Worm (Caenorhabditis elegans) whole organism, early embryonic: Measurements from ENCODE around the gene T05G5.1.
A peak's percentile ranks its signal among the peaks of the same experiment; 100 is the strongest.

ENCODE experiments used
- B0310.2 ChIP-seq: sonication (generic microtip); optimal IDR thresholded peaks from 2 replicates; lab custom pipeline; 2016; ENCODE audit warnings: mild to moderate bottlenecking, missing genetic modification characterization, missing compliant biosample characterization
- F13C5.2 ChIP-seq: sonication (generic microtip); optimal IDR thresholded peaks from 2 replicates; lab custom pipeline; 2017; ENCODE audit warnings: mild to moderate bottlenecking, missing genetic modification characterization, inconsistent platforms, missing compliant biosample characterization
- aly-1 ChIP-seq: sonication (generic microtip); optimal IDR thresholded peaks from 2 replicates; lab custom pipeline; 2016; ENCODE audit warnings: missing genetic modification characterization, missing compliant biosample characterization
- ama-1 ChIP-seq: fragments of 150-350 bp; optimal IDR thresholded peaks from 2 replicates; lab custom pipeline; 2014
- ceh-13 ChIP-seq: fragments of 200-800 bp; sonication (Bioruptor generic); optimal IDR thresholded peaks from 2 replicates; lab custom pipeline; 2018; ENCODE audit warnings: mild to moderate bottlenecking, missing genetic modification characterization, missing compliant biosample characterization
- ceh-36 ChIP-seq: sonication (generic microtip); optimal IDR thresholded peaks from 2 replicates; lab custom pipeline; 2016; ENCODE audit warnings: missing genetic modification characterization, inconsistent platforms, missing compliant biosample characterization
- ets-7 ChIP-seq: sonication (generic microtip); optimal IDR thresholded peaks from 2 replicates; lab custom pipeline; 2016; ENCODE audit warnings: missing genotype, missing genetic modification characterization, missing compliant biosample characterization
- flt-1 ChIP-seq: fragments of 200-800 bp; sonication (Bioruptor generic); IDR thresholded peaks from 2 replicates; pipeline ENCODE4 v1.3.6; 2022; ENCODE audit warnings: missing genetic modification characterization, missing compliant biosample characterization
- hmbx-1 ChIP-seq: sonication (generic microtip); optimal IDR thresholded peaks from 2 replicates; lab custom pipeline; 2016; ENCODE audit warnings: mild to moderate bottlenecking, missing genetic modification characterization, missing compliant biosample characterization
- hmg-4 ChIP-seq: fragments of 200-800 bp; sonication (Bioruptor generic); optimal IDR thresholded peaks from 2 replicates; lab custom pipeline; 2018; ENCODE audit warnings: mild to moderate bottlenecking, missing genetic modification characterization, missing compliant biosample characterization
- hnd-1 ChIP-seq: sonication (generic microtip); optimal IDR thresholded peaks from 2 replicates; lab custom pipeline; 2016; ENCODE audit warnings: missing genetic modification characterization, missing compliant biosample characterization
- pes-1 ChIP-seq: fragments of 200-800 bp; sonication (Bioruptor generic); IDR thresholded peaks from 2 replicates; pipeline ENCODE4 v1.3.6; 2022; ENCODE audit warnings: missing genetic modification reagents, missing genetic modification characterization, missing compliant biosample characterization
- scrt-1 ChIP-seq: fragments of 200-800 bp; sonication (Bioruptor generic); IDR thresholded peaks from 2 replicates; pipeline ENCODE4 v1.3.6; 2022; ENCODE audit warnings: missing genetic modification characterization, missing compliant biosample characterization
- sea-1 ChIP-seq: fragments of 200-800 bp; sonication (Bioruptor generic); conservative IDR thresholded peaks from 2 replicates; pipeline ENCODE4 v1.3.6; 2022; ENCODE audit warnings: missing genetic modification characterization, missing compliant biosample characterization
- tbx-11 ChIP-seq: fragments of 200-800 bp; sonication (Bioruptor generic); IDR thresholded peaks from 2 replicates; pipeline ENCODE4 v1.3.6; 2022; ENCODE audit warnings: missing genetic modification characterization, missing compliant biosample characterization
- tbx-37 ChIP-seq: fragments of 200-800 bp; sonication (Bioruptor generic); conservative IDR thresholded peaks from 2 replicates; pipeline ENCODE4 v1.3.6; 2022; ENCODE audit warnings: missing genetic modification reagents, missing genetic modification characterization, missing compliant biosample characterization
- tra-4 ChIP-seq: sonication (generic microtip); optimal IDR thresholded peaks from 2 replicates; lab custom pipeline; 2017; ENCODE audit warnings: missing genetic modification characterization, missing compliant biosample characterization

Gene T05G5.1

ce11 chrIII:9731313-9731912 lies 11.7 kb downstream of the T05G5.1 start:
- no peak for TF ChIP-seq ets-7 (tag; lab: Kevin White, UChicago)
- no peak for TF ChIP-seq scrt-1
- no peak for TF ChIP-seq tra-4 (tag; lab: Kevin White, UChicago)

ce11 chrIII:9730407-9730806 lies 12.7 kb downstream of the T05G5.1 start:
- no peak for TF ChIP-seq tbx-11

DNA sequence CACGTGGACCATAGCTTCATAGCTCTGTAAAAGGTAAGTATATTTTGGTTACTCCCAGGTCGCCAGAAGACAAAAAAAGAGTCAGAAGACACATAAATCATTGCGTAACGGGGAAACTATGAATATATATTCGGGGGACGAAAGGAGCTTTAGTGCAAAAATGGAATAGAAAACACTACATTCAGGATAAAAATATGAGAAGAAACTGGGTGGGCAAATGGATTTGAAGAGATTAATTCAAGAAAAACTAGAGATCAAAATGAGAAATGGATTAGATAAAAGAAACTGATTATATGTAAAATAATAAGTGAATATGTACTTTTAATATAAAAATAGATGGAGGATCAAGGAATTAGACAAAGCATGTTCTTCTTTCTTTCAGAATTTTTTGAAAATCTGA lies 15.7 kb downstream of the T05G5.1 start, which contains the start of gene C07A9.12:
TSS of gene C07A9.12 (minus strand) at position 101 of the 400 bp plus-strand sequence.
- TF ChIP-seq ceh-13 (GFP tag; lab: Kevin White, UChicago) (no peak), tbx-11 (no peak), aly-1 (tag; lab: Kevin White, UChicago) (no peak), tra-4 (tag; lab: Kevin White, UChicago) (no peak), hmg-4 (no peak), B0310.2 (tag; lab: Kevin White, UChicago) (no peak)

ce11 chrIII:9725114-9725513 lies 18.0 kb downstream of the T05G5.1 start, which contains the start of gene clec-162:
clec-162 (minus strand) TSS chrIII:9725214.
- TF ChIP-seq ceh-13 (GFP tag; lab: Kevin White, UChicago) = no peak
- TF ChIP-seq sea-1 (GFP tag; lab: Robert Waterston, UW) = no peak
- no peak for TF ChIP-seq tbx-11
- TF ChIP-seq pes-1 (GFP tag; lab: Robert Waterston, UW) = no peak
- no peak for TF ChIP-seq ama-1 (lab: Kevin White, UChicago)
- no peak for TF ChIP-seq hnd-1 (tag; lab: Kevin White, UChicago)
- no peak for TF ChIP-seq tra-4 (tag; lab: Kevin White, UChicago)
- TF ChIP-seq ets-7 (tag; lab: Kevin White, UChicago) = no peak
- no peak for TF ChIP-seq ceh-36 (tag; lab: Kevin White, UChicago)
- no peak for TF ChIP-seq aly-1 (tag; lab: Kevin White, UChicago)
- TF ChIP-seq hmbx-1 (tag; lab: Kevin White, UChicago) = no peak
- no peak for TF ChIP-seq tbx-37 (GFP tag; lab: Robert Waterston, UW)
- no peak for TF ChIP-seq hmg-4

DNA sequence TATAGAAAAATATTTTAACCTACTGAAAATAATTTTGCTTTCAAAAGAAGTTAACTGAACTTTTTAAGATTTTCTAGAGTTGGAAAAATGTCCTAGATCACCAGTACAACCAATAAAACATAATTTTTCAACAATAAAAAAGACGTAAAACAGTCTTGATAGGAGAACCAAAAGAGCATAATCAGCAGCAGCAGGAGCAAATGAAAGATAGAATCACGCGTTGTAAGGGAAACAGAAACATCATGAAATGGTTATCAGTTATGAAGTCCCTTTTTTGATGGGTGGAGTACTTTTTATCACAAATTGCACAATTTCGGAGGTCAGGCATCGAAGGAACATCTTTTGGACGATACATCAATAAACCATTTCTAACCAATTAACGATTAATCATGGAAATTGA lies 21.1 kb downstream of the T05G5.1 start:
- TF ChIP-seq sea-1 (GFP tag; lab: Robert Waterston, UW) (no peak), hmg-4 (no peak), ama-1 (lab: Kevin White, UChicago) (no peak), pes-1 (GFP tag; lab: Robert Waterston, UW) (no peak), ets-7 (tag; lab: Kevin White, UChicago) (no peak), hnd-1 (tag; lab: Kevin White, UChicago) (no peak), tbx-11 (no peak), F13C5.2 (tag; lab: Kevin White, UChicago) (no peak), aly-1 (tag; lab: Kevin White, UChicago) (no peak), flt-1 (GFP tag; lab: Robert Waterston, UW) (no peak)

- TF ChIP-seq hnd-1 (tag; lab: Kevin White, UChicago) (no peak), ceh-36 (tag; lab: Kevin White, UChicago) (no peak), ama-1 (lab: Kevin White, UChicago) (no peak), pes-1 (GFP tag; lab: Robert Waterston, UW) (no peak), sea-1 (GFP tag; lab: Robert Waterston, UW) (no peak), hmbx-1 (tag; lab: Kevin White, UChicago) (no peak)
Measured at ce11 chrIII:9720191-9720590, 22.9 kb downstream of the T05G5.1 start, which contains the start of gene ncx-7. ncx-7 (minus strand) TSS chrIII:9720291.

DNA sequence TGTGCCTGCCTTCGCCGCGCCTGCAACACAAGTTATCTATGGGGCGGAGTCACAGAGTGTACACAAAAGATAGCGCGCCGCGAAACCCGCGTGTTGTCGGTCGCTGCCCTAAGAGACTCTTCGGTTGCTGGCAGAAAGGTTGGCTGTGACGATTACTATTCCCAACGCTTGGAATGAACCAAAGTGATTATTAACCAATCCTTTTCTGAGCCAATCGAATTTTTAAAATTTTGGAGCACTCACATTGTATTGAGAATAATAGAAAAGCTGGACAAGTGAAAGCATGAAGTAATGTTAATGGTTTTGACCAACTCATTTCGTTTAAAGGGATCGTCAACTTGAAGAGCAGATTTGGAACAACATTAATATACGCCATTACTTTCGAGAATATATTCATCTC lies 25.9 kb downstream of the T05G5.1 start:
- TF ChIP-seq tbx-11 (no peak), ama-1 (lab: Kevin White, UChicago) (peak; percentile 57), ceh-36 (tag; lab: Kevin White, UChicago) (no peak)

- no peak for TF ChIP-seq tbx-11
- TF ChIP-seq flt-1 (GFP tag; lab: Robert Waterston, UW) = no peak
- TF ChIP-seq ceh-36 (tag; lab: Kevin White, UChicago) = no peak
- TF ChIP-seq F13C5.2 (tag; lab: Kevin White, UChicago) = no peak
- no peak for TF ChIP-seq scrt-1
- no peak for TF ChIP-seq tra-4 (tag; lab: Kevin White, UChicago)
- TF ChIP-seq ceh-13 (GFP tag; lab: Kevin White, UChicago) = no peak
- TF ChIP-seq pes-1 (GFP tag; lab: Robert Waterston, UW) = no peak
- TF ChIP-seq B0310.2 (tag; lab: Kevin White, UChicago) = no peak
- no peak for TF ChIP-seq sea-1 (GFP tag; lab: Robert Waterston, UW)
- no peak for TF ChIP-seq hmg-4
- no peak for TF ChIP-seq hmbx-1 (tag; lab: Kevin White, UChicago)
- TF ChIP-seq tbx-37 (GFP tag; lab: Robert Waterston, UW) = no peak
- TF ChIP-seq hnd-1 (tag; lab: Kevin White, UChicago) = no peak
Measured at ce11 chrIII:9714731-9715130, 28.4 kb downstream of the T05G5.1 start.

ce11 chrIII:9713862-9714261 lies 29.3 kb downstream of the T05G5.1 start, which contains the start of gene ncx-6:
ncx-6 (minus strand) TSS chrIII:9713949.
- TF ChIP-seq flt-1 (GFP tag; lab: Robert Waterston, UW) (no peak), ceh-36 (tag; lab: Kevin White, UChicago) (no peak), pes-1 (GFP tag; lab: Robert Waterston, UW) (no peak), aly-1 (tag; lab: Kevin White, UChicago) (no peak), sea-1 (GFP tag; lab: Robert Waterston, UW) (no peak), ets-7 (tag; lab: Kevin White, UChicago) (no peak), ceh-13 (GFP tag; lab: Kevin White, UChicago) (no peak), F13C5.2 (tag; lab: Kevin White, UChicago) (no peak), ama-1 (lab: Kevin White, UChicago) (no peak), tbx-37 (GFP tag; lab: Robert Waterston, UW) (no peak), tra-4 (tag; lab: Kevin White, UChicago) (no peak), hmbx-1 (tag; lab: Kevin White, UChicago) (no peak), hnd-1 (tag; lab: Kevin White, UChicago) (no peak), hmg-4 (no peak), scrt-1 (no peak), tbx-11 (no peak), B0310.2 (tag; lab: Kevin White, UChicago) (no peak)
